Worm (Caenorhabditis elegans) whole organism, L1 larva: ENCODE measurements around the gene tbx-34.
A peak's percentile ranks its signal among the peaks of the same experiment; 100 is the strongest.

ENCODE experiments used
- C04F5.9 ChIP-seq: sonication (generic microtip); optimal IDR thresholded peaks from 2 replicates; lab custom pipeline; 2016; ENCODE audit warnings: missing genetic modification characterization, missing compliant biosample characterization
- C34B4.2 ChIP-seq: sonication (generic microtip); optimal IDR thresholded peaks from 2 replicates; lab custom pipeline; 2017; ENCODE audit warnings: mild to moderate bottlenecking, missing genetic modification characterization, missing compliant biosample characterization
- F16B12.6 ChIP-seq: fragments of 150-350 bp; optimal IDR thresholded peaks from 2 replicates; lab custom pipeline; 2014; ENCODE audit warnings: missing biosample characterization, missing genetic modification characterization
- aly-2 ChIP-seq: fragments of 150-350 bp; optimal IDR thresholded peaks from 2 replicates; lab custom pipeline; 2014; ENCODE audit warnings: missing biosample characterization, missing genetic modification characterization
- ama-1 ChIP-seq: fragments of 150-350 bp; optimal IDR thresholded peaks from 2 replicates; lab custom pipeline; 2014
- ceh-63 ChIP-seq: fragments of 200-800 bp; sonication (Bioruptor generic); optimal IDR thresholded peaks from 2 replicates; lab custom pipeline; 2018; ENCODE audit warnings: mild to moderate bottlenecking, missing genetic modification characterization, missing compliant biosample characterization
- ceh-8 ChIP-seq: fragments of 200-800 bp; sonication (Bioruptor generic); optimal IDR thresholded peaks from 2 replicates; lab custom pipeline; 2018; ENCODE audit warnings: mild to moderate bottlenecking, missing genetic modification characterization, moderate library complexity, missing compliant biosample characterization
- ceh-82 ChIP-seq, 3 experiments: fragments of 150-350 bp in 1 of 3; sonication (generic microtip) in 2 of 3; optimal IDR thresholded peaks; 2 replicates each; lab custom pipeline; 2014 to 2017; ENCODE audit warnings: missing biosample characterization in 3 of 3, missing genetic modification characterization in 3 of 3
- ceh-88 ChIP-seq: fragments of 200-800 bp; sonication (Bioruptor generic); IDR thresholded peaks from 2 replicates; pipeline ENCODE4 v1.3.6; 2022; ENCODE audit warnings: missing genetic modification characterization, missing compliant biosample characterization
- ceh-90 ChIP-seq: sonication (generic microtip); optimal IDR thresholded peaks from 2 replicates; lab custom pipeline; 2016; ENCODE audit warnings: missing genetic modification characterization, missing compliant biosample characterization
- ces-1 ChIP-seq: fragments of 150-350 bp; optimal IDR thresholded peaks from 2 replicates; lab custom pipeline; 2014; ENCODE audit warnings: missing biosample characterization, missing genetic modification reagents, missing genetic modification characterization
- dpl-1 ChIP-seq, 3 experiments: fragments of 150-350 bp in 2 of 3; sonication (generic microtip) in 1 of 3; optimal IDR thresholded peaks; 2 replicates each; lab custom pipeline; 2014 to 2017; ENCODE audit warnings: missing biosample characterization in 3 of 3, missing genetic modification characterization in 3 of 3, missing genetic modification reagents in 3 of 3
- egl-13 ChIP-seq: sonication (generic microtip); optimal IDR thresholded peaks from 2 replicates; lab custom pipeline; 2016; ENCODE audit warnings: missing genotype, missing genetic modification reagents, missing genetic modification characterization, missing compliant biosample characterization
- egl-27 ChIP-seq, 2 experiments: fragments of 150-350 bp in 1 of 2; sonication (generic microtip); optimal IDR thresholded peaks; 3 replicates each; lab custom pipeline; 2017 to 2018; ENCODE audit warnings: missing biosample characterization in 2 of 2, missing genetic modification characterization in 2 of 2, missing genetic modification reagents in 2 of 2
- elt-2 ChIP-seq: sonication (generic microtip); optimal IDR thresholded peaks from 2 replicates; lab custom pipeline; 2016; ENCODE audit warnings: missing genetic modification characterization, mild to moderate bottlenecking, inconsistent platforms, missing compliant biosample characterization, missing genetic modification reagents
- ets-5 ChIP-seq: fragments of 200-800 bp; sonication (Bioruptor generic); IDR thresholded peaks from 2 replicates; pipeline ENCODE4 v1.3.6; 2022; ENCODE audit warnings: missing genetic modification characterization, missing compliant biosample characterization
- fkh-10 ChIP-seq: sonication (generic microtip); optimal IDR thresholded peaks from 2 replicates; lab custom pipeline; 2017; ENCODE audit warnings: missing biosample characterization, missing genetic modification reagents, missing genetic modification characterization
- fkh-4 ChIP-seq: sonication (generic microtip); optimal IDR thresholded peaks from 2 replicates; lab custom pipeline; 2016; ENCODE audit warnings: missing compliant biosample characterization, missing genetic modification characterization, borderline replicate concordance
- fos-1 ChIP-seq: fragments of 150-350 bp; optimal IDR thresholded peaks from 2 replicates; lab custom pipeline; 2014; ENCODE audit warnings: missing biosample characterization, missing genetic modification characterization
- hlh-17 ChIP-seq: fragments of 200-800 bp; sonication (Bioruptor generic); optimal IDR thresholded peaks from 2 replicates; lab custom pipeline; 2018; ENCODE audit warnings: missing genetic modification characterization, mild to moderate bottlenecking, missing compliant biosample characterization, moderate library complexity, borderline replicate concordance
- hlh-4 ChIP-seq: sonication (generic microtip); optimal IDR thresholded peaks from 2 replicates; lab custom pipeline; 2016; ENCODE audit warnings: mild to moderate bottlenecking, missing genetic modification characterization, missing compliant biosample characterization
- hpl-2 ChIP-seq: fragments of 150-350 bp; optimal IDR thresholded peaks from 2 replicates; lab custom pipeline; 2014; ENCODE audit warnings: missing biosample characterization, missing genetic modification reagents, missing genetic modification characterization
- isw-1 ChIP-seq: fragments of 200-800 bp; sonication (Bioruptor generic); IDR thresholded peaks from 2 replicates; pipeline ENCODE4 v1.3.6; 2022; ENCODE audit warnings: missing genetic modification characterization, missing compliant biosample characterization
- lin-13 ChIP-seq: fragments of 150-350 bp; optimal IDR thresholded peaks from 2 replicates; lab custom pipeline; 2014; ENCODE audit warnings: missing biosample characterization, missing genetic modification reagents, missing genetic modification characterization
- lin-35 ChIP-seq, 2 experiments: fragments of 150-350 bp; optimal IDR thresholded peaks; 2 replicates each; lab custom pipeline; 2014; ENCODE audit warnings: missing biosample characterization in 2 of 2, missing genetic modification characterization in 2 of 2, missing genetic modification reagents in 2 of 2
- lin-39 ChIP-seq: fragments of 150-350 bp; optimal IDR thresholded peaks from 2 replicates; lab custom pipeline; 2014; ENCODE audit warnings: missing biosample characterization, missing genetic modification reagents, missing genetic modification characterization
- lir-3 ChIP-seq: sonication (generic microtip); optimal IDR thresholded peaks from 2 replicates; lab custom pipeline; 2016; ENCODE audit warnings: mild to moderate bottlenecking, missing genetic modification characterization, moderate library complexity, missing compliant biosample characterization; ENCODE audit not compliant: poor library complexity
- mab-9 ChIP-seq: fragments of 200-800 bp; sonication (Bioruptor generic); IDR thresholded peaks from 2 replicates; pipeline ENCODE4 v1.3.6; 2022; ENCODE audit warnings: missing genetic modification reagents, missing genetic modification characterization, missing compliant biosample characterization
- mef-2 ChIP-seq: fragments of 150-350 bp; optimal IDR thresholded peaks from 2 replicates; lab custom pipeline; 2014; ENCODE audit warnings: missing biosample characterization, missing genetic modification characterization
- nhr-11 ChIP-seq: fragments of 150-350 bp; optimal IDR thresholded peaks from 2 replicates; lab custom pipeline; 2014; ENCODE audit warnings: missing biosample characterization, missing genetic modification characterization
- nhr-12 ChIP-seq: sonication (generic microtip); optimal IDR thresholded peaks from 2 replicates; lab custom pipeline; 2017; ENCODE audit warnings: missing biosample characterization, missing genetic modification characterization
- nhr-19 ChIP-seq: fragments of 200-800 bp; sonication (Bioruptor generic); conservative IDR thresholded peaks from 2 replicates; pipeline ENCODE4 v1.3.6; 2022; ENCODE audit warnings: missing genetic modification characterization, missing compliant biosample characterization
- nhr-71 ChIP-seq: sonication (generic microtip); optimal IDR thresholded peaks from 2 replicates; lab custom pipeline; 2016; ENCODE audit warnings: mild to moderate bottlenecking, missing genetic modification characterization, moderate library complexity, missing compliant biosample characterization
- nhr-76 ChIP-seq: sonication (generic microtip); optimal IDR thresholded peaks from 2 replicates; lab custom pipeline; 2017; ENCODE audit warnings: missing biosample characterization, missing genetic modification characterization
- nhr-84 ChIP-seq: sonication (generic microtip); optimal IDR thresholded peaks from 2 replicates; lab custom pipeline; 2017; ENCODE audit warnings: missing biosample characterization, missing genetic modification characterization
- nhr-85 ChIP-seq: sonication (generic microtip); peaks from one replicate; lab custom pipeline; 2016; ENCODE audit warnings: missing genetic modification characterization, inconsistent platforms, missing compliant biosample characterization
- nhr-90 ChIP-seq: sonication (generic microtip); optimal IDR thresholded peaks from 2 replicates; lab custom pipeline; 2016; ENCODE audit warnings: mild to moderate bottlenecking, missing genetic modification characterization, missing compliant biosample characterization; ENCODE audit not compliant: poor library complexity
- pag-3 ChIP-seq: sonication (generic microtip); optimal IDR thresholded peaks from 2 replicates; lab custom pipeline; 2017; ENCODE audit warnings: missing genetic modification characterization, mild to moderate bottlenecking, missing compliant biosample characterization, antibody characterized with exemption, borderline replicate concordance; ENCODE audit not compliant: insufficient read depth
- pqm-1 ChIP-seq: sonication (generic microtip); optimal IDR thresholded peaks from 3 replicates; lab custom pipeline; 2017; ENCODE audit warnings: missing biosample characterization, missing genetic modification characterization
- rnt-1 ChIP-seq: sonication (generic microtip); optimal IDR thresholded peaks from 2 replicates; lab custom pipeline; 2016; ENCODE audit warnings: mild to moderate bottlenecking, missing genetic modification characterization, moderate library complexity, missing compliant biosample characterization
- skn-1 ChIP-seq: fragments of 150-350 bp; optimal IDR thresholded peaks from 2 replicates; lab custom pipeline; 2014; ENCODE audit warnings: missing biosample characterization, missing genetic modification characterization
- snpc-4 ChIP-seq: fragments of 150-350 bp; optimal IDR thresholded peaks from 2 replicates; lab custom pipeline; 2014; ENCODE audit warnings: missing biosample characterization, missing genetic modification characterization
- snu-23 ChIP-seq: sonication (generic microtip); optimal IDR thresholded peaks from 2 replicates; lab custom pipeline; 2016; ENCODE audit warnings: missing genetic modification characterization, missing compliant biosample characterization
- sox-4 ChIP-seq: sonication (generic microtip); optimal IDR thresholded peaks from 2 replicates; lab custom pipeline; 2016; ENCODE audit warnings: missing genetic modification characterization, missing compliant biosample characterization
- swsn-7 ChIP-seq: sonication (generic microtip); optimal IDR thresholded peaks from 2 replicates; lab custom pipeline; 2016; ENCODE audit warnings: missing genetic modification characterization, missing compliant biosample characterization
- tbx-2 ChIP-seq: sonication (generic microtip); optimal IDR thresholded peaks from 2 replicates; lab custom pipeline; 2016; ENCODE audit warnings: missing genetic modification characterization, missing compliant biosample characterization
- tlp-1 ChIP-seq: fragments of 150-350 bp; optimal IDR thresholded peaks from 2 replicates; lab custom pipeline; 2014; ENCODE audit warnings: missing biosample characterization, missing genetic modification characterization
- unc-130 ChIP-seq: fragments of 150-350 bp; optimal IDR thresholded peaks from 2 replicates; lab custom pipeline; 2017; ENCODE audit warnings: missing biosample characterization, missing genetic modification characterization, inconsistent platforms
- unc-30 ChIP-seq: sonication (generic microtip); optimal IDR thresholded peaks from 2 replicates; lab custom pipeline; 2017; ENCODE audit warnings: missing biosample characterization, missing genetic modification characterization
- unc-62 ChIP-seq: fragments of 150-350 bp; optimal IDR thresholded peaks from 2 replicates; lab custom pipeline; 2014; ENCODE audit warnings: missing biosample characterization, missing genetic modification reagents, missing genetic modification characterization
- unc-98 ChIP-seq: fragments of 200-800 bp; sonication (Bioruptor generic); IDR thresholded peaks from 2 replicates; pipeline ENCODE4 v1.3.6; 2022; ENCODE audit warnings: missing genetic modification characterization, missing compliant biosample characterization
- vab-15 ChIP-seq: sonication (generic microtip); optimal IDR thresholded peaks from 2 replicates; lab custom pipeline; 2017; ENCODE audit warnings: missing genotype, mild to moderate bottlenecking, missing genetic modification characterization, missing compliant biosample characterization
- zag-1 ChIP-seq: fragments of 150-350 bp; optimal IDR thresholded peaks from 2 replicates; lab custom pipeline; 2014; ENCODE audit warnings: missing biosample characterization, missing genetic modification characterization
- ztf-11 ChIP-seq, 2 experiments: sonication (generic microtip); optimal IDR thresholded peaks; 2 replicates each; lab custom pipeline; 2016 to 2017; ENCODE audit warnings: missing genetic modification characterization in 2 of 2, missing biosample characterization in 1 of 2, missing compliant biosample characterization in 1 of 2

The tbx-34 gene

ce11 chrIII:11202992-11203391 lies 15.1 kb downstream of the tbx-34 start:
- TF ChIP-seq skn-1 (tag; lab: Kevin White, UChicago) (no peak), vab-15 (tag; lab: Kevin White, UChicago) (no peak), C34B4.2 (no peak), unc-62 (GFP tag; lab: Kevin White, UChicago) (no peak), sox-4 (tag; lab: Kevin White, UChicago) (no peak), mab-9 (GFP tag; lab: Robert Waterston, UW) (0 out of 2 replicates have a peak, but pooled peaks have one; percentile 38), nhr-76 (tag; lab: Kevin White, UChicago) (no peak), dpl-1 (GFP tag; optimal IDR thresholded peaks at IDR 0.05; lab: Kevin White, UChicago) (peak in 1 of 3 experiments; percentile 18), pag-3 (tag; lab: Kevin White, UChicago) (no peak), ceh-8 (GFP tag; lab: Kevin White, UChicago) (peak; percentile 90), lin-39 (tag; lab: Kevin White, UChicago) (no peak), lin-13 (GFP tag; lab: Kevin White, UChicago) (no peak), ztf-11 (tag; optimal IDR thresholded peaks at IDR 0.05; lab: Kevin White, UChicago) (no peak), unc-30 (tag; lab: Kevin White, UChicago) (no peak), ama-1 (lab: Kevin White, UChicago) (no peak), elt-2 (tag; lab: Kevin White, UChicago) (no peak), snpc-4 (tag; lab: Kevin White, UChicago) (no peak), tbx-2 (tag; lab: Kevin White, UChicago) (no peak), egl-13 (tag; lab: Kevin White, UChicago) (peak; percentile 1), rnt-1 (peak; percentile 30), C04F5.9 (no peak), unc-130 (tag; lab: Kevin White, UChicago) (no peak), fos-1 (tag; lab: Kevin White, UChicago) (no peak), ets-5 (GFP tag; lab: Robert Waterston, UW) (no peak), F16B12.6 (tag; lab: Kevin White, UChicago) (no peak), ces-1 (no peak), nhr-85 (tag; lab: Kevin White, UChicago) (no peak), swsn-7 (tag; lab: Kevin White, UChicago) (peak; percentile 9), nhr-71 (peak; percentile 58), lin-35 (GFP tag; optimal IDR thresholded peaks at IDR 0.05; lab: Kevin White, UChicago) (peak in 1 of 2 experiments; percentile 37), mef-2 (no peak), lir-3 (tag; lab: Kevin White, UChicago) (no peak), fkh-4 (tag; lab: Kevin White, UChicago) (no peak), tlp-1 (tag; lab: Kevin White, UChicago) (no peak), nhr-12 (tag; lab: Kevin White, UChicago) (no peak), egl-27 (tag; optimal IDR thresholded peaks at IDR 0.05; lab: Kevin White, UChicago) (no peak), hlh-17 (GFP tag; lab: Kevin White, UChicago) (no peak), fkh-10 (peak; percentile 19), isw-1 (GFP tag; lab: Robert Waterston, UW) (no peak), nhr-90 (no peak), hpl-2 (GFP tag; lab: Kevin White, UChicago) (no peak), ceh-90 (tag; lab: Kevin White, UChicago) (no peak), nhr-11 (tag; lab: Kevin White, UChicago) (no peak), nhr-84 (tag; lab: Kevin White, UChicago) (no peak), ceh-88 (GFP tag; lab: Robert Waterston, UW) (no peak), zag-1 (tag; lab: Kevin White, UChicago) (no peak), pqm-1 (tag; lab: Kevin White, UChicago) (no peak), ceh-82 (tag; optimal IDR thresholded peaks at IDR 0.05; lab: Kevin White, UChicago) (peak in 1 of 3 experiments; percentile 55), hlh-4 (no peak), aly-2 (tag; lab: Kevin White, UChicago) (no peak), nhr-19 (GFP tag; lab: Robert Waterston, UW) (no peak), unc-98 (GFP tag; lab: Robert Waterston, UW) (no peak), snu-23 (peak; percentile 21), ceh-63 (GFP tag; lab: Kevin White, UChicago) (no peak)
